Fruit fly (Drosophila melanogaster) whole organism, pupa: ENCODE data around the gene superdeath.
A peak's percentile ranks its signal among the peaks of the same experiment; 100 is the strongest.

Source experiments
- CG14655 ChIP-seq: fragments of 200-800 bp; sonication (Bioruptor generic); optimal IDR thresholded peaks from 3 replicates; lab custom pipeline; 2017; ENCODE audit warnings: mild to moderate bottlenecking, missing biosample characterization, missing genetic modification reagents, missing genetic modification characterization
- CG15710 ChIP-seq: fragments of 200-800 bp; sonication (Bioruptor generic); optimal IDR thresholded peaks from 2 replicates; lab custom pipeline; 2018; ENCODE audit warnings: missing biosample characterization, mild to moderate bottlenecking, missing genetic modification characterization, moderate library complexity
- CG34367 ChIP-seq: fragments of 200-800 bp; sonication (Bioruptor generic); optimal IDR thresholded peaks from 2 replicates; lab custom pipeline; 2018; ENCODE audit warnings: missing biosample characterization, mild to moderate bottlenecking, missing genetic modification characterization
- CG8159 ChIP-seq: fragments of 200-800 bp; sonication (Bioruptor generic); optimal IDR thresholded peaks from 3 replicates; lab custom pipeline; 2018; ENCODE audit warnings: missing biosample characterization, mild to moderate bottlenecking, missing genetic modification characterization, moderate library complexity
- EcR ChIP-seq: fragments of 200-800 bp; sonication (Bioruptor generic); optimal IDR thresholded peaks from 3 replicates; lab custom pipeline; 2019; ENCODE audit warnings: missing biosample characterization, missing genetic modification characterization, mild to moderate bottlenecking, moderate library complexity, missing genetic modification reagents
- Ets98B ChIP-seq: fragments of 200-800 bp; sonication (Bioruptor generic); IDR thresholded peaks from 2 replicates; pipeline ENCODE4 v1.3.6; 2022; ENCODE audit warnings: missing biosample characterization, missing genetic modification characterization
- Pif1A ChIP-seq: fragments of 200-800 bp; sonication (Bioruptor generic); optimal IDR thresholded peaks from 3 replicates; lab custom pipeline; 2016; ENCODE audit warnings: missing biosample characterization, missing genetic modification characterization
- fd96Ca ChIP-seq: fragments of 200-800 bp; sonication (Bioruptor generic); IDR thresholded peaks from 3 replicates; pipeline ENCODE4 v1.3.6; 2022; ENCODE audit warnings: missing biosample characterization, missing genetic modification characterization
- rn ChIP-seq: fragments of 200-800 bp; sonication (Bioruptor generic); IDR thresholded peaks from 2 replicates; pipeline ENCODE4 v1.3.6; 2022; ENCODE audit warnings: missing biosample characterization, missing genetic modification characterization

dm6 chr3R:29116167-29116725 is 22.2 kb upstream of the superdeath start, which contains the start of gene Atg14:
- TF ChIP-seq Ets98B (GFP tag; lab: Robert Waterston, UW) = no peak
- no peak for TF ChIP-seq Pif1A (GFP tag; lab: Kevin White, UChicago)
- no peak for TF ChIP-seq rn (GFP tag; lab: Robert Waterston, UW)
- TF ChIP-seq CG34367 (tag; lab: Kevin White, UChicago) = no peak
- TF ChIP-seq CG14655 (GFP tag; lab: Kevin White, UChicago) = no peak
- TF ChIP-seq CG15710 (tag; lab: Kevin White, UChicago) = no peak
- no peak for TF ChIP-seq CG8159 (tag; lab: Kevin White, UChicago)
- TF ChIP-seq fd96Ca (GFP tag; lab: Robert Waterston, UW) = no peak
- peak; percentile 6 for TF ChIP-seq EcR (GFP tag; lab: Kevin White, UChicago)
